Fruit fly (Drosophila melanogaster) whole organism, embryonic: Measurements from ENCODE around the gene CG11470.

ENCODE experiments used
- ATbp ChIP-seq: fragments of 200-800 bp; sonication (Bioruptor generic); optimal IDR thresholded peaks from 2 replicates; lab custom pipeline; 2017; ENCODE audit warnings: missing biosample characterization, mild to moderate bottlenecking, missing genetic modification characterization, missing genetic modification reagents
- Adf1 ChIP-seq: fragments of 200-800 bp; sonication (Bioruptor generic); IDR thresholded peaks from 2 replicates; pipeline ENCODE4 v1.3.6; 2022; ENCODE audit warnings: missing biosample characterization, missing genetic modification characterization
- Bdp1 ChIP-seq: fragments of 200-800 bp; sonication (Bioruptor generic); optimal IDR thresholded peaks from 3 replicates; lab custom pipeline; 2016; ENCODE audit warnings: missing biosample characterization, missing genetic modification characterization
- CG10366 ChIP-seq: fragments of 200-800 bp; sonication (Bioruptor generic); IDR thresholded peaks from 2 replicates; pipeline ENCODE4 v1.3.6; 2022; ENCODE audit warnings: missing biosample characterization, missing genetic modification characterization
- CG15269 ChIP-seq: fragments of 200-800 bp; sonication (Bioruptor generic); optimal IDR thresholded peaks from 2 replicates; lab custom pipeline; 2018; ENCODE audit warnings: missing biosample characterization, mild to moderate bottlenecking, missing genetic modification characterization, moderate library complexity
- CG15479 ChIP-seq: fragments of 200-800 bp; sonication (Bioruptor generic); optimal IDR thresholded peaks from 3 replicates; lab custom pipeline; 2019; ENCODE audit warnings: missing biosample characterization, mild to moderate bottlenecking, missing genetic modification characterization, moderate library complexity
- CG1603 ChIP-seq: fragments of 200-800 bp; sonication (Bioruptor generic); optimal IDR thresholded peaks from 2 replicates; lab custom pipeline; 2019; ENCODE audit warnings: missing biosample characterization, mild to moderate bottlenecking, missing genetic modification characterization, moderate library complexity
- CG16813 ChIP-seq: fragments of 200-800 bp; sonication (Bioruptor generic); IDR thresholded peaks from 3 replicates; pipeline ENCODE4 v1.3.6; 2022; ENCODE audit warnings: missing biosample characterization, missing genetic modification characterization; ENCODE audit not compliant: partially characterized antibody
- CG17385 ChIP-seq: fragments of 200-800 bp; sonication (Bioruptor generic); optimal IDR thresholded peaks from 3 replicates; lab custom pipeline; 2018; ENCODE audit warnings: missing biosample characterization, mild to moderate bottlenecking, missing genetic modification characterization
- CG18476 ChIP-seq: fragments of 200-800 bp; sonication (Bioruptor generic); optimal IDR thresholded peaks from 2 replicates; lab custom pipeline; 2016; ENCODE audit warnings: missing biosample characterization, mild to moderate bottlenecking, missing genetic modification characterization
- CG18599 ChIP-seq: fragments of 200-800 bp; sonication (Bioruptor generic); optimal IDR thresholded peaks from 3 replicates; lab custom pipeline; 2017; ENCODE audit warnings: missing biosample characterization, missing genetic modification characterization, mild to moderate bottlenecking, moderate library complexity, missing genetic modification reagents
- CG2116 ChIP-seq: fragments of 200-800 bp; sonication (Bioruptor generic); optimal IDR thresholded peaks from 3 replicates; lab custom pipeline; 2018; ENCODE audit warnings: missing biosample characterization, mild to moderate bottlenecking, missing genetic modification characterization
- CG2202 ChIP-seq: fragments of 200-800 bp; sonication (Bioruptor generic); optimal IDR thresholded peaks from 2 replicates; lab custom pipeline; 2018; ENCODE audit warnings: missing biosample characterization, mild to moderate bottlenecking, missing genetic modification characterization
- CG2712 ChIP-seq: fragments of 200-800 bp; optimal IDR thresholded peaks from 3 replicates; lab custom pipeline; 2019; ENCODE audit warnings: missing biosample characterization, mild to moderate bottlenecking, missing genetic modification characterization, moderate library complexity
- CG2875 ChIP-seq: fragments of 200-800 bp; sonication (Bioruptor generic); optimal IDR thresholded peaks from 2 replicates; lab custom pipeline; 2017; ENCODE audit warnings: missing biosample characterization, mild to moderate bottlenecking, missing genetic modification characterization, missing genetic modification reagents
- CG30431 ChIP-seq: fragments of 200-800 bp; sonication (Bioruptor generic); optimal IDR thresholded peaks from 2 replicates; lab custom pipeline; 2017; ENCODE audit warnings: missing biosample characterization, missing genetic modification characterization
- CG34422 ChIP-seq: fragments of 200-800 bp; sonication (Bioruptor generic); IDR thresholded peaks from 3 replicates; pipeline ENCODE4 v1.3.6; 2022; ENCODE audit warnings: missing biosample characterization, missing genetic modification characterization
- CG3726 ChIP-seq: fragments of 200-800 bp; sonication (Bioruptor generic); IDR thresholded peaks from 3 replicates; pipeline ENCODE4, ENCODE4 v1.3.6; 2022; ENCODE audit warnings: missing biosample characterization, missing genetic modification characterization
- CG4617 ChIP-seq: fragments of 200-800 bp; sonication (Bioruptor generic); optimal IDR thresholded peaks from 3 replicates; lab custom pipeline; 2016; ENCODE audit warnings: missing biosample characterization, missing genetic modification characterization, borderline replicate concordance
- CG6654 ChIP-seq: fragments of 200-800 bp; sonication (Bioruptor generic); optimal IDR thresholded peaks from 2 replicates; lab custom pipeline; 2017; ENCODE audit warnings: missing biosample characterization, mild to moderate bottlenecking, missing genetic modification characterization
- CG8478 ChIP-seq: fragments of >200 bp; optimal IDR thresholded peaks from 2 replicates; lab custom pipeline; 2018
- CG8765 ChIP-seq: fragments of 200-800 bp; sonication (Bioruptor generic); IDR thresholded peaks from 2 replicates; pipeline ENCODE4 v1.3.6; 2022; ENCODE audit warnings: missing biosample characterization, missing genetic modification characterization
- CoRest ChIP-seq: fragments of 200-800 bp; sonication (Bioruptor generic); optimal IDR thresholded peaks from 3 replicates; lab custom pipeline; 2018; ENCODE audit warnings: missing biosample characterization, mild to moderate bottlenecking, missing genetic modification characterization, moderate library complexity
- D19A ChIP-seq: fragments of 200-800 bp; optimal IDR thresholded peaks from 3 replicates; lab custom pipeline; 2019; ENCODE audit warnings: missing biosample characterization, mild to moderate bottlenecking, missing genetic modification characterization, moderate library complexity
- Dll ChIP-seq: fragments of 200-800 bp; sonication (Bioruptor generic); IDR thresholded peaks from 4 replicates; pipeline ENCODE4 v1.3.6; 2022; ENCODE audit warnings: missing biosample characterization, missing genetic modification characterization; ENCODE audit not compliant: partially characterized antibody
- Hmr ChIP-seq: fragments of 200-800 bp; sonication (Bioruptor generic); optimal IDR thresholded peaks from 3 replicates; lab custom pipeline; 2017; ENCODE audit warnings: mild to moderate bottlenecking, missing biosample characterization, missing genetic modification reagents, missing genetic modification characterization
- Max ChIP-seq: fragments of 200-800 bp; sonication (Bioruptor generic); optimal IDR thresholded peaks from 2 replicates; lab custom pipeline; 2016; ENCODE audit warnings: missing biosample characterization, mild to moderate bottlenecking, missing genetic modification characterization
- Scr ChIP-seq: fragments of 200-800 bp; sonication (Bioruptor generic); IDR thresholded peaks from 2 replicates; pipeline ENCODE4 v1.3.6; 2022; ENCODE audit warnings: missing biosample characterization, missing genetic modification characterization; ENCODE audit not compliant: partially characterized antibody
- Trl ChIP-seq, 3 experiments: fragments of >200 bp in 2 of 3; fragments of 200-800 bp in 1 of 3; sonication (Bioruptor generic) in 1 of 3; optimal IDR thresholded peaks; 2 replicates in 1 of 3; 3 replicates in 2 of 3; lab custom pipeline; 2016 to 2017; ENCODE audit warnings: missing biosample characterization in 1 of 3, missing genetic modification characterization in 1 of 3
- Usf ChIP-seq: fragments of 200-800 bp; sonication (Bioruptor generic); optimal IDR thresholded peaks from 2 replicates; lab custom pipeline; 2017; ENCODE audit warnings: missing genotype, missing biosample characterization, missing genetic modification characterization
- bcd ChIP-seq: fragments of 200-800 bp; sonication (Bioruptor generic); optimal IDR thresholded peaks from 2 replicates; lab custom pipeline; 2017; ENCODE audit warnings: missing biosample characterization, mild to moderate bottlenecking, missing genetic modification characterization
- chinmo ChIP-seq: fragments of 200-800 bp; sonication (Bioruptor generic); IDR thresholded peaks from 4 replicates; pipeline ENCODE4 v1.3.6; 2022; ENCODE audit warnings: missing biosample characterization, missing genetic modification characterization; ENCODE audit not compliant: partially characterized antibody
- corto ChIP-seq: fragments of 200-800 bp; sonication (Bioruptor generic); optimal IDR thresholded peaks from 2 replicates; lab custom pipeline; 2016; ENCODE audit warnings: missing biosample characterization, mild to moderate bottlenecking, missing genetic modification characterization, moderate library complexity
- danr ChIP-seq: fragments of 200-800 bp; sonication (Bioruptor generic); IDR thresholded peaks from 2 replicates; pipeline ENCODE4 v1.3.6; 2022; ENCODE audit warnings: missing biosample characterization, missing genetic modification characterization
- dpn ChIP-seq, 2 experiments: fragments of 200-800 bp; sonication (Bioruptor generic); optimal IDR thresholded peaks; 3 replicates each; lab custom pipeline; 2016; ENCODE audit warnings: missing biosample characterization in 2 of 2, missing genetic modification characterization in 2 of 2
- ems ChIP-seq: fragments of 200-800 bp; sonication (Bioruptor generic); optimal IDR thresholded peaks from 3 replicates; lab custom pipeline; 2016; ENCODE audit warnings: missing biosample characterization, missing genetic modification characterization
- en ChIP-seq: fragments of 200-800 bp; sonication (Bioruptor generic); optimal IDR thresholded peaks from 2 replicates; lab custom pipeline; 2016; ENCODE audit warnings: missing biosample characterization, missing genetic modification characterization
- ewg ChIP-seq: fragments of 200-800 bp; sonication (Bioruptor generic); optimal IDR thresholded peaks from 3 replicates; lab custom pipeline; 2017; ENCODE audit warnings: mild to moderate bottlenecking, missing biosample characterization, missing genetic modification reagents, missing genetic modification characterization
- fu2 ChIP-seq: fragments of 200-800 bp; sonication (Bioruptor generic); optimal IDR thresholded peaks from 2 replicates; lab custom pipeline; 2016; ENCODE audit warnings: missing biosample characterization, missing genetic modification characterization
- insv ChIP-seq, 2 experiments: fragments of 200-800 bp; sonication (Bioruptor generic); optimal IDR thresholded peaks; 3 replicates each; lab custom pipeline; 2016 to 2018; ENCODE audit warnings: missing biosample characterization in 2 of 2, missing genetic modification characterization in 2 of 2
- jing ChIP-seq: fragments of 200-800 bp; sonication (Bioruptor generic); optimal IDR thresholded peaks from 2 replicates; lab custom pipeline; 2018; ENCODE audit warnings: missing biosample characterization, mild to moderate bottlenecking, missing genetic modification characterization
- pita ChIP-seq: fragments of 200-800 bp; sonication (Bioruptor generic); optimal IDR thresholded peaks from 2 replicates; lab custom pipeline; 2017; ENCODE audit warnings: missing biosample characterization, mild to moderate bottlenecking, missing genetic modification characterization
- pnt ChIP-seq: fragments of 200-800 bp; sonication (Bioruptor generic); optimal IDR thresholded peaks from 3 replicates; lab custom pipeline; 2016; ENCODE audit warnings: missing biosample characterization, missing genetic modification characterization
- run ChIP-seq: fragments of 200-800 bp; sonication (Bioruptor generic); optimal IDR thresholded peaks from 3 replicates; lab custom pipeline; 2018; ENCODE audit warnings: missing biosample characterization, mild to moderate bottlenecking, missing genetic modification characterization
- scrt ChIP-seq: fragments of 200-800 bp; sonication (Bioruptor generic); optimal IDR thresholded peaks from 2 replicates; lab custom pipeline; 2018; ENCODE audit warnings: missing biosample characterization, mild to moderate bottlenecking, missing genetic modification characterization, moderate library complexity
- sens ChIP-seq: fragments of 200-800 bp; sonication (Bioruptor generic); peaks from one replicate; lab custom pipeline; 2016; ENCODE audit warnings: missing biosample characterization, missing genetic modification characterization
- sim ChIP-seq: fragments of 200-800 bp; sonication (Bioruptor generic); IDR thresholded peaks from 2 replicates; pipeline ENCODE4 v1.3.6; 2022; ENCODE audit warnings: missing biosample characterization, missing genetic modification characterization
- sob ChIP-seq: fragments of 200-800 bp; sonication (Bioruptor generic); IDR thresholded peaks from 2 replicates; pipeline ENCODE4 v1.3.6; 2022; ENCODE audit warnings: missing biosample characterization, missing genetic modification characterization
- stwl ChIP-seq: fragments of 200-800 bp; sonication (Bioruptor generic); optimal IDR thresholded peaks from 3 replicates; lab custom pipeline; 2018; ENCODE audit warnings: missing biosample characterization, mild to moderate bottlenecking, missing genetic modification characterization, moderate library complexity
- tio ChIP-seq: fragments of 200-800 bp; sonication (Bioruptor generic); optimal IDR thresholded peaks from 2 replicates; lab custom pipeline; 2017; ENCODE audit warnings: missing biosample characterization, missing genetic modification characterization, inconsistent platforms
- trem ChIP-seq: fragments of 200-800 bp; optimal IDR thresholded peaks from 3 replicates; lab custom pipeline; 2019; ENCODE audit warnings: missing biosample characterization, mild to moderate bottlenecking, missing genetic modification characterization, moderate library complexity

The CG11470 gene

dm6 chr3R:29625883-29626282, 36.3 kb upstream of the CG11470 start (continued):
- TF ChIP-seq tio (GFP tag; lab: Kevin White, UChicago) (peak; percentile 18), CG10366 (GFP tag; lab: Robert Waterston, UW) (0 out of 2 replicates have a peak, but pooled peaks have one; percentile 13), sens (GFP tag; lab: Kevin White, UChicago) (peak; percentile 83), CG18599 (GFP tag; lab: Kevin White, UChicago) (peak; percentile 76), trem (tag; lab: Kevin White, UChicago) (no peak), CG2202 (no peak), CG2875 (GFP tag; lab: Kevin White, UChicago) (no peak), CG34422 (GFP tag; lab: Robert Waterston, UW) (no peak), run (tag; lab: Kevin White, UChicago) (no peak), sob (no peak), CG8478 (lab: Kevin White, UChicago) (no peak), CG6654 (GFP tag; lab: Kevin White, UChicago) (no peak), fu2 (no peak), CG15479 (GFP tag; lab: Kevin White, UChicago) (no peak), dpn (GFP tag; optimal IDR thresholded peaks at IDR 0.05; lab: Kevin White, UChicago) (no peak), CG30431 (no peak), CG3726 (GFP tag; lab: Robert Waterston, UW) (no peak), CG2116 (GFP tag; lab: Kevin White, UChicago) (no peak), CG15269 (tag; lab: Kevin White, UChicago) (peak; percentile 41), ewg (GFP tag; lab: Kevin White, UChicago) (no peak), danr (GFP tag; lab: Robert Waterston, UW) (no peak), jing (GFP tag; lab: Kevin White, UChicago) (no peak), en (GFP tag; lab: Kevin White, UChicago) (no peak), CG8765 (GFP tag; lab: Robert Waterston, UW) (no peak), Hmr (GFP tag; lab: Kevin White, UChicago) (peak; percentile 57), stwl (tag; lab: Kevin White, UChicago) (no peak), pita (GFP tag; lab: Kevin White, UChicago) (no peak), bcd (GFP tag; lab: Kevin White, UChicago) (no peak), Usf (no peak), Dll (GFP tag; lab: Robert Waterston, UW) (no peak), D19A (tag; lab: Kevin White, UChicago) (peak; percentile 14), pnt (GFP tag; lab: Kevin White, UChicago) (no peak), CG4617 (GFP tag; lab: Kevin White, UChicago) (no peak), Trl (optimal IDR thresholded peaks at IDR 0.05; lab: Kevin White, UChicago) (no peak), Trl (GFP tag; optimal IDR thresholded peaks at IDR 0.05; lab: Kevin White, UChicago) (no peak), sim (GFP tag; lab: Robert Waterston, UW) (no peak), Adf1 (GFP tag; lab: Robert Waterston, UW) (no peak), CG16813 (GFP tag; lab: Robert Waterston, UW) (no peak), CoRest (tag; lab: Kevin White, UChicago) (peak; percentile 25), chinmo (GFP tag; lab: Robert Waterston, UW) (no peak), Bdp1 (no peak), Scr (GFP tag; lab: Robert Waterston, UW) (no peak), CG2712 (tag; lab: Kevin White, UChicago) (peak; percentile 61), corto (GFP tag; lab: Kevin White, UChicago) (no peak), ems (no peak), CG1603 (tag; lab: Kevin White, UChicago) (peak; percentile 50), scrt (GFP tag; lab: Kevin White, UChicago) (peak; percentile 25), CG18476 (no peak), Max (GFP tag; lab: Kevin White, UChicago) (no peak), ATbp (peak; percentile 15), CG17385 (GFP tag; lab: Kevin White, UChicago) (peak; percentile 12), insv (GFP tag; optimal IDR thresholded peaks at IDR 0.05; lab: Kevin White, UChicago) (no peak)
